Worm (Caenorhabditis elegans) whole organism, midembryonic: Measurements from ENCODE around the gene nrde-4.

Source experiments
- T22C8.4 ChIP-seq: fragments of 200-800 bp; sonication (Bioruptor generic); IDR thresholded peaks from 2 replicates; pipeline ENCODE4 v1.3.6; 2022; ENCODE audit warnings: missing genetic modification characterization, missing compliant biosample characterization
- cog-1 ChIP-seq: sonication (generic microtip); optimal IDR thresholded peaks from 2 replicates; lab custom pipeline; 2016; ENCODE audit warnings: missing genetic modification characterization, missing compliant biosample characterization
- flt-1 ChIP-seq: fragments of 200-800 bp; sonication (Bioruptor generic); IDR thresholded peaks from 2 replicates; pipeline ENCODE4 v1.3.6; 2022; ENCODE audit warnings: missing genetic modification characterization, missing compliant biosample characterization
- klf-2 ChIP-seq: fragments of 200-800 bp; sonication (Bioruptor generic); conservative IDR thresholded peaks from 2 replicates; pipeline ENCODE4 v1.3.6; 2022; ENCODE audit warnings: missing genetic modification reagents, missing genetic modification characterization, missing compliant biosample characterization
- med-1 ChIP-seq: sonication (generic microtip); optimal IDR thresholded peaks from 2 replicates; lab custom pipeline; 2017; ENCODE audit warnings: missing genetic modification characterization, mild to moderate bottlenecking, missing compliant biosample characterization, antibody characterized with exemption, missing genetic modification reagents; ENCODE audit not compliant: insufficient read depth
- ref-1 ChIP-seq: fragments of 200-800 bp; sonication (Bioruptor generic); conservative IDR thresholded peaks from 2 replicates; pipeline ENCODE4 v1.3.6; 2022; ENCODE audit warnings: missing genetic modification reagents, missing genetic modification characterization, missing compliant biosample characterization
- tab-1 ChIP-seq: fragments of 200-800 bp; sonication (Bioruptor generic); IDR thresholded peaks from 2 replicates; pipeline ENCODE4 v1.3.6; 2022; ENCODE audit warnings: missing genetic modification characterization, missing compliant biosample characterization
- ztf-23 ChIP-seq: fragments of 200-800 bp; sonication (Bioruptor generic); IDR thresholded peaks from 2 replicates; pipeline ENCODE4 v1.3.6; 2022; ENCODE audit warnings: missing genetic modification reagents, missing genetic modification characterization, missing compliant biosample characterization

- TF ChIP-seq T22C8.4 (no peak), ztf-23 (GFP tag; lab: Robert Waterston, UW) (no peak), med-1 (no peak), cog-1 (tag; lab: Kevin White, UChicago) (no peak), ref-1 (GFP tag; lab: Robert Waterston, UW) (no peak), klf-2 (no peak), tab-1 (no peak), flt-1 (GFP tag; lab: Robert Waterston, UW) (no peak)
These were observed 5.4 kb upstream of the nrde-4 start for ce11 chrIV:7659481-7659880.
